Worm (Caenorhabditis elegans) whole organism, midembryonic: ENCODE results near the gene Y73F8A.14.

ENCODE experiments used
- T22C8.4 ChIP-seq: fragments of 200-800 bp; sonication (Bioruptor generic); IDR thresholded peaks from 2 replicates; pipeline ENCODE4 v1.3.6; 2022; ENCODE audit warnings: missing genetic modification characterization, missing compliant biosample characterization
- flt-1 ChIP-seq: fragments of 200-800 bp; sonication (Bioruptor generic); IDR thresholded peaks from 2 replicates; pipeline ENCODE4 v1.3.6; 2022; ENCODE audit warnings: missing genetic modification characterization, missing compliant biosample characterization

ce11 chrIV:15312008-15312407 lies 6.9 kb downstream of the Y73F8A.14 start, which contains the start of gene Y73F8A.13:
- TF ChIP-seq flt-1: no peak
- TF ChIP-seq T22C8.4 (GFP tag; lab: Robert Waterston, UW): no peak
